Fruit fly (Drosophila melanogaster): ENCODE results near the gene CG15484.

Gene CG15484

DNA sequence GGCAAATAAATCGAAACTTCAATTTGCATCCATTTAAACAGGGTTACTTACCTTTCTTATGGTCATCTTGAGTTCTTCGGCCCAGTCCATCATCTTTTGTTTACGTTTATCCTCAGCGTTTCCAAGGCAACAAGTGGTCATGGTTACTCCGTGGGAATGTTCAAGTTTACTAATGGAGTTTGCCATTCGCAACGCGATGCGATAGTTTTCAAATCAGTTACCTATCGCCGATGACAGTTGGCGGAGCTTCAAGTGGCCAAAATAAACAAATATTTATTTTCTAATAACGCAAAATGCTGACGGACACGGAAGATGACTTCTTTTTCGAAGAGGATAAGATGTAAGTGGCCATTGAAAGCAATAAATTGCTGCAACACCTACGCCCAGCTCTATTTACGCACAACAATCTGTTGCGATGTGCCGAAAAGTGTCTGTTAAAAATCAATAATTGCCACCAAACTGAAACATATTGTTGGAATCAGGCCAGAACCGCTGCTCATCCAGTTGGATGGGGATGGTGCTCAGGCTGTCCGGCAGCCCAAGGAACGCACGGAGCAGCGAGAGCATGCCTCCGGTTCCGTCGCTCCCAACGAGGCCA lies 12.6 kb downstream of the CG15484 start, which contains the start of the genes IFT43 and PICK1 (continued):
- TF ChIP-seq Opbp (GFP tag; IDR thresholded peaks at IDR 0.05; ENCODE audit: partially characterized antibody) (peak; percentile 81; the same call in 2 of the 3 replicates), tgo (GFP tag; IDR thresholded peaks at IDR 0.05) (no peak), CG5245 (GFP tag; optimal IDR thresholded peaks at IDR 0.05) (no peak), Pdp1 (GFP tag; optimal IDR thresholded peaks at IDR 0.05) (no peak), CG4617 (GFP tag; optimal IDR thresholded peaks at IDR 0.05; ENCODE audit: borderline replicate concordance) (peak; percentile 42), sisA (GFP tag; IDR thresholded peaks at IDR 0.05) (no peak), CG7745 (tag; optimal IDR thresholded peaks at IDR 0.05) (no peak), BEAF-32 (GFP tag; optimal IDR thresholded peaks at IDR 0.05) (peak; percentile 82), prd (optimal IDR thresholded peaks at IDR 0.05) (no peak), prd (GFP tag; IDR thresholded peaks at IDR 0.05) (no peak), unc-4 (GFP tag; IDR thresholded peaks at IDR 0.05; ENCODE audit: partially characterized antibody) (peak; percentile 75), CG10565 (GFP tag; optimal IDR thresholded peaks at IDR 0.05) (no peak), CG12219 (GFP tag; optimal IDR thresholded peaks at IDR 0.05) (no peak), lmd (GFP tag; IDR thresholded peaks at IDR 0.05) (no peak), MBD-R2 (GFP tag; IDR thresholded peaks at IDR 0.05) (peak; percentile 94), CG9437 (GFP tag; optimal IDR thresholded peaks at IDR 0.05) (no peak), Ssrp (tag; optimal IDR thresholded peaks at IDR 0.05) (no peak), dm (GFP tag; optimal IDR thresholded peaks at IDR 0.05) (no peak), pnt (GFP tag; optimal IDR thresholded peaks at IDR 0.05) (no peak), Kr (GFP tag; optimal IDR thresholded peaks at IDR 0.05) (no peak), CG6254 (GFP tag; optimal IDR thresholded peaks at IDR 0.05) (no peak), Sin3A (optimal IDR thresholded peaks at IDR 0.05) (peak; percentile 63), nerfin-2 (GFP tag; IDR thresholded peaks at IDR 0.05; ENCODE audit: partially characterized antibody) (peak; percentile 59; the same call in 1 of the 2 replicates), CG6765 (GFP tag; optimal IDR thresholded peaks at IDR 0.05) (no peak), tin (GFP tag; optimal IDR thresholded peaks at IDR 0.05) (no peak), CG1233 (GFP tag; optimal IDR thresholded peaks at IDR 0.05) (no peak), Bgb (GFP tag; IDR thresholded peaks at IDR 0.05; ENCODE audit: partially characterized antibody) (peak; percentile 89), CG11504 (tag; optimal IDR thresholded peaks at IDR 0.05) (no peak), ham (GFP tag; IDR thresholded peaks at IDR 0.05) (no peak), CG13424 (tag; optimal IDR thresholded peaks at IDR 0.05) (no peak), CG9932 (GFP tag; IDR thresholded peaks at IDR 0.05) (no peak), CG6813 (GFP tag; optimal IDR thresholded peaks at IDR 0.05) (no peak), CG2875 (GFP tag; optimal IDR thresholded peaks at IDR 0.05) (no peak), odd (GFP tag; optimal IDR thresholded peaks at IDR 0.05) (no peak), dmrt11E (tag; optimal IDR thresholded peaks at IDR 0.05) (no peak), CG7357 (GFP tag; IDR thresholded peaks at IDR 0.05) (no peak), C15 (GFP tag; IDR thresholded peaks at IDR 0.05) (no peak), NFAT (GFP tag; IDR thresholded peaks at IDR 0.05) (no peak), nmo (GFP tag; optimal IDR thresholded peaks at IDR 0.05) (peak; percentile 1), Sox100B (GFP tag; optimal IDR thresholded peaks at IDR 0.05) (no peak), CG7556 (GFP tag; optimal IDR thresholded peaks at IDR 0.05) (no peak), ci (GFP tag; IDR thresholded peaks at IDR 0.05) (0 out of 3 replicates have a peak, but pooled peaks have one; percentile 33), yki (optimal IDR thresholded peaks at IDR 0.05) (no peak), CG3407 (GFP tag; optimal IDR thresholded peaks at IDR 0.05) (no peak), CG8388 (GFP tag; optimal IDR thresholded peaks at IDR 0.05) (no peak), CG32772 (GFP tag; IDR thresholded peaks at IDR 0.05) (no peak), eve (GFP tag; optimal IDR thresholded peaks at IDR 0.05) (no peak), Ptx1 (GFP tag; IDR thresholded peaks at IDR 0.05) (no peak), tx (GFP tag; optimal IDR thresholded peaks at IDR 0.05) (no peak), H2.0 (GFP tag; IDR thresholded peaks at IDR 0.05) (no peak), CG11093 (GFP tag; IDR thresholded peaks at IDR 0.05) (no peak)

Data from whole organism, embryonic.